Fruit fly (Drosophila melanogaster) whole organism, embryonic: Measurements from ENCODE around the gene RpS14a.

Source experiments
- Bgb ChIP-seq: fragments of 200-800 bp; sonication (Bioruptor generic); IDR thresholded peaks from 2 replicates; pipeline ENCODE4 v1.3.6; 2022; ENCODE audit warnings: missing biosample characterization, missing genetic modification characterization; ENCODE audit not compliant: partially characterized antibody
- BtbVII ChIP-seq: fragments of 200-800 bp; sonication (Bioruptor generic); optimal IDR thresholded peaks from 3 replicates; lab custom pipeline; 2017; ENCODE audit warnings: missing biosample characterization, mild to moderate bottlenecking, missing genetic modification characterization
- CG1024 ChIP-seq: fragments of 200-800 bp; sonication (Bioruptor generic); IDR thresholded peaks from 2 replicates; pipeline ENCODE4 v1.3.6; 2022; ENCODE audit warnings: missing biosample characterization, missing genetic modification characterization
- CG10462 ChIP-seq: fragments of 200-800 bp; sonication (Bioruptor generic); optimal IDR thresholded peaks from 2 replicates; lab custom pipeline; 2016; ENCODE audit warnings: missing biosample characterization, missing genetic modification characterization
- CG11085 ChIP-seq: fragments of 200-800 bp; sonication (Bioruptor generic); IDR thresholded peaks from 2 replicates; pipeline ENCODE4 v1.3.6; 2022; ENCODE audit warnings: missing biosample characterization, missing genetic modification characterization
- CG11093 ChIP-seq: fragments of 200-800 bp; sonication (Bioruptor generic); IDR thresholded peaks from 3 replicates; pipeline ENCODE4 v1.3.6; 2022; ENCODE audit warnings: missing biosample characterization, missing genetic modification characterization
- CG11696 ChIP-seq: fragments of 200-800 bp; sonication (Bioruptor generic); IDR thresholded peaks from 2 replicates; pipeline ENCODE4 v1.3.6; 2022; ENCODE audit warnings: missing biosample characterization, missing genetic modification characterization
- CG11723 ChIP-seq: fragments of 200-800 bp; sonication (Bioruptor generic); optimal IDR thresholded peaks from 2 replicates; lab custom pipeline; 2017; ENCODE audit warnings: missing biosample characterization, mild to moderate bottlenecking, missing genetic modification characterization
- CG12104 ChIP-seq: fragments of 200-800 bp; sonication (Bioruptor generic); optimal IDR thresholded peaks from 3 replicates; lab custom pipeline; 2016; ENCODE audit warnings: missing biosample characterization, missing genetic modification characterization
- CG12219 ChIP-seq: fragments of 200-800 bp; sonication (Bioruptor generic); optimal IDR thresholded peaks from 3 replicates; lab custom pipeline; 2018; ENCODE audit warnings: missing biosample characterization, mild to moderate bottlenecking, missing genetic modification characterization
- CG12391 ChIP-seq: fragments of 200-800 bp; sonication (Bioruptor generic); optimal IDR thresholded peaks from 3 replicates; lab custom pipeline; 2018; ENCODE audit warnings: missing biosample characterization, mild to moderate bottlenecking, missing genetic modification characterization, moderate library complexity
- CG14050 ChIP-seq: fragments of 200-800 bp; sonication (Bioruptor generic); IDR thresholded peaks from 3 replicates; pipeline ENCODE4 v1.3.6; 2022; ENCODE audit warnings: missing biosample characterization, missing genetic modification characterization
- CG14710 ChIP-seq: fragments of 200-800 bp; sonication (Bioruptor generic); optimal IDR thresholded peaks from 3 replicates; lab custom pipeline; 2019; ENCODE audit warnings: missing biosample characterization, mild to moderate bottlenecking, missing genetic modification characterization, moderate library complexity
- CG1529 ChIP-seq: fragments of 200-800 bp; sonication (Bioruptor generic); optimal IDR thresholded peaks from 3 replicates; lab custom pipeline; 2018; ENCODE audit warnings: missing biosample characterization, missing genetic modification characterization
- CG15601 ChIP-seq: fragments of 200-800 bp; sonication (Bioruptor generic); optimal IDR thresholded peaks from 3 replicates; lab custom pipeline; 2019; ENCODE audit warnings: missing biosample characterization, mild to moderate bottlenecking, missing genetic modification characterization, moderate library complexity
- CG1832 ChIP-seq: fragments of 200-800 bp; sonication (Bioruptor generic); optimal IDR thresholded peaks from 2 replicates; lab custom pipeline; 2017; ENCODE audit warnings: missing biosample characterization, mild to moderate bottlenecking, missing genetic modification characterization, inconsistent platforms
- CG2202 ChIP-seq: fragments of 200-800 bp; sonication (Bioruptor generic); optimal IDR thresholded peaks from 2 replicates; lab custom pipeline; 2018; ENCODE audit warnings: missing biosample characterization, mild to moderate bottlenecking, missing genetic modification characterization
- CG2889 ChIP-seq: fragments of 200-800 bp; sonication (Bioruptor generic); IDR thresholded peaks from 3 replicates; pipeline ENCODE4 v1.3.6; 2022; ENCODE audit warnings: missing biosample characterization, missing genetic modification characterization
- CG3847 ChIP-seq: fragments of 200-800 bp; sonication (Bioruptor generic); IDR thresholded peaks from 2 replicates; pipeline ENCODE4 v1.3.6; 2022; ENCODE audit warnings: missing biosample characterization, missing genetic modification characterization
- CG6272 ChIP-seq: fragments of 200-800 bp; sonication (Bioruptor generic); IDR thresholded peaks from 2 replicates; pipeline ENCODE4 v1.3.6; 2022; ENCODE audit warnings: missing biosample characterization, missing genetic modification characterization
- CG7271 ChIP-seq: fragments of 200-800 bp; sonication (Bioruptor generic); optimal IDR thresholded peaks from 2 replicates; lab custom pipeline; 2018; ENCODE audit warnings: missing biosample characterization, mild to moderate bottlenecking, missing genetic modification characterization, moderate library complexity
- CG7786 ChIP-seq: fragments of 200-800 bp; sonication (Bioruptor generic); optimal IDR thresholded peaks from 2 replicates; lab custom pipeline; 2016; ENCODE audit warnings: missing biosample characterization, missing genetic modification characterization
- CG7928 ChIP-seq: fragments of 200-800 bp; sonication (Bioruptor generic); optimal IDR thresholded peaks from 2 replicates; lab custom pipeline; 2017; ENCODE audit warnings: missing biosample characterization, mild to moderate bottlenecking, missing genetic modification characterization
- CG8290 ChIP-seq, 3 experiments: fragments of 200-800 bp; sonication (Bioruptor generic); optimal IDR thresholded peaks; 2 replicates each; lab custom pipeline; 2016 to 2019; ENCODE audit warnings: missing biosample characterization in 3 of 3, missing genetic modification characterization in 3 of 3, mild to moderate bottlenecking in 2 of 3, moderate library complexity in 1 of 3
- CG9727 ChIP-seq: fragments of 200-800 bp; sonication (Bioruptor generic); optimal IDR thresholded peaks from 3 replicates; lab custom pipeline; 2017; ENCODE audit warnings: missing biosample characterization, mild to moderate bottlenecking, missing genetic modification characterization
- D19B ChIP-seq: fragments of 200-800 bp; sonication (Bioruptor generic); optimal IDR thresholded peaks from 2 replicates; lab custom pipeline; 2017; ENCODE audit warnings: missing biosample characterization, mild to moderate bottlenecking, missing genetic modification characterization
- Doc3 ChIP-seq: fragments of 200-800 bp; sonication (Bioruptor generic); IDR thresholded peaks from 3 replicates; pipeline ENCODE4 v1.3.6; 2022; ENCODE audit warnings: missing biosample characterization, missing genetic modification characterization; ENCODE audit not compliant: partially characterized antibody
- Neu2 ChIP-seq: fragments of 200-800 bp; sonication (Bioruptor generic); optimal IDR thresholded peaks from 3 replicates; lab custom pipeline; 2016; ENCODE audit warnings: missing biosample characterization, missing genetic modification characterization, borderline replicate concordance
- Stat92E ChIP-seq, 3 experiments: fragments of >200 bp in 2 of 3; fragments of 200-800 bp in 1 of 3; sonication (Bioruptor generic) in 1 of 3; optimal IDR thresholded peaks; 2 replicates each; lab custom pipeline; 2017 to 2019; ENCODE audit warnings: missing biosample characterization in 3 of 3, missing genetic modification characterization in 3 of 3, mild to moderate bottlenecking in 1 of 3, moderate library complexity in 1 of 3
- Usf ChIP-seq: fragments of 200-800 bp; sonication (Bioruptor generic); optimal IDR thresholded peaks from 2 replicates; lab custom pipeline; 2017; ENCODE audit warnings: missing genotype, missing biosample characterization, missing genetic modification characterization
- btn ChIP-seq: fragments of 200-800 bp; sonication (Bioruptor generic); optimal IDR thresholded peaks from 2 replicates; lab custom pipeline; 2016; ENCODE audit warnings: missing biosample characterization, missing genetic modification characterization
- cas ChIP-seq: fragments of 200-800 bp; sonication (Bioruptor generic); IDR thresholded peaks from 2 replicates; pipeline ENCODE4 v1.3.6; 2022; ENCODE audit warnings: missing biosample characterization, missing genetic modification characterization
- fd96Cb ChIP-seq: fragments of 200-800 bp; sonication (Bioruptor generic); optimal IDR thresholded peaks from 2 replicates; lab custom pipeline; 2018; ENCODE audit warnings: missing biosample characterization, mild to moderate bottlenecking, missing genetic modification characterization, moderate library complexity
- gcm2 ChIP-seq: fragments of 200-800 bp; sonication (Bioruptor generic); optimal IDR thresholded peaks from 2 replicates; lab custom pipeline; 2016; ENCODE audit warnings: missing biosample characterization, missing genetic modification characterization
- grau ChIP-seq: fragments of 200-800 bp; optimal IDR thresholded peaks from 3 replicates; lab custom pipeline; 2019; ENCODE audit warnings: missing biosample characterization, mild to moderate bottlenecking, missing genetic modification characterization, moderate library complexity
- hbn ChIP-seq: fragments of 200-800 bp; sonication (Bioruptor generic); IDR thresholded peaks from 2 replicates; pipeline ENCODE4 v1.3.6; 2022; ENCODE audit warnings: missing biosample characterization, missing genetic modification characterization; ENCODE audit not compliant: partially characterized antibody
- her ChIP-seq: fragments of 200-800 bp; sonication (Bioruptor generic); optimal IDR thresholded peaks from 2 replicates; lab custom pipeline; 2016; ENCODE audit warnings: missing biosample characterization, missing genetic modification characterization
- hth ChIP-seq: fragments of >200 bp; optimal IDR thresholded peaks from 2 replicates; lab custom pipeline; 2017; ENCODE audit warnings: inconsistent platforms
- jumu ChIP-seq: fragments of 200-800 bp; sonication (Bioruptor generic); optimal IDR thresholded peaks from 3 replicates; lab custom pipeline; 2016; ENCODE audit warnings: missing biosample characterization, missing genetic modification characterization
- lab ChIP-seq: fragments of 200-800 bp; sonication (Bioruptor generic); optimal IDR thresholded peaks from 3 replicates; lab custom pipeline; 2017; ENCODE audit warnings: missing biosample characterization, missing genetic modification characterization, mild to moderate bottlenecking, moderate library complexity, missing genetic modification reagents
- maf-S ChIP-seq: fragments of 200-800 bp; sonication (Bioruptor generic); optimal IDR thresholded peaks from 2 replicates; lab custom pipeline; 2016; ENCODE audit warnings: missing biosample characterization, missing genetic modification characterization
- pan ChIP-seq, 4 experiments: fragments of >200 bp in 3 of 4; fragments of 200-800 bp in 1 of 4; sonication (Bioruptor generic) in 1 of 4; optimal IDR thresholded peaks in 3 of 4; IDR thresholded peaks in 1 of 4; 2 replicates each; pipeline versions ENCODE4 v1.3.6 to Lab custom; 2017 to 2022; ENCODE audit warnings: missing biosample characterization in 2 of 4, missing genetic modification characterization in 2 of 4, mixed read lengths in 1 of 4
- pum ChIP-seq: fragments of 200-800 bp; sonication (Bioruptor generic); optimal IDR thresholded peaks from 2 replicates; lab custom pipeline; 2016; ENCODE audit warnings: missing biosample characterization, missing genetic modification characterization
- ro ChIP-seq: fragments of 200-800 bp; sonication (Bioruptor generic); IDR thresholded peaks from 2 replicates; pipeline ENCODE4 v1.3.6; 2022; ENCODE audit warnings: missing biosample characterization, missing genetic modification characterization
- run ChIP-seq: fragments of 200-800 bp; sonication (Bioruptor generic); optimal IDR thresholded peaks from 3 replicates; lab custom pipeline; 2018; ENCODE audit warnings: missing biosample characterization, mild to moderate bottlenecking, missing genetic modification characterization
- tap ChIP-seq: fragments of 200-800 bp; optimal IDR thresholded peaks from 3 replicates; lab custom pipeline; 2019; ENCODE audit warnings: missing biosample characterization, mild to moderate bottlenecking, missing genetic modification characterization, moderate library complexity
- tll ChIP-seq, 2 experiments: fragments of 200-800 bp in 1 of 2; fragments of >200 bp in 1 of 2; sonication (Bioruptor generic) in 1 of 2; optimal IDR thresholded peaks; 2 replicates each; lab custom pipeline; 2017 to 2019; ENCODE audit warnings: missing biosample characterization in 2 of 2, missing genetic modification characterization in 2 of 2, mild to moderate bottlenecking in 1 of 2, moderate library complexity in 1 of 2
- vfl ChIP-seq: fragments of 200-800 bp; sonication (Bioruptor generic); optimal IDR thresholded peaks from 2 replicates; lab custom pipeline; 2016; ENCODE audit warnings: missing biosample characterization, missing genetic modification characterization

Gene RpS14a

DNA sequence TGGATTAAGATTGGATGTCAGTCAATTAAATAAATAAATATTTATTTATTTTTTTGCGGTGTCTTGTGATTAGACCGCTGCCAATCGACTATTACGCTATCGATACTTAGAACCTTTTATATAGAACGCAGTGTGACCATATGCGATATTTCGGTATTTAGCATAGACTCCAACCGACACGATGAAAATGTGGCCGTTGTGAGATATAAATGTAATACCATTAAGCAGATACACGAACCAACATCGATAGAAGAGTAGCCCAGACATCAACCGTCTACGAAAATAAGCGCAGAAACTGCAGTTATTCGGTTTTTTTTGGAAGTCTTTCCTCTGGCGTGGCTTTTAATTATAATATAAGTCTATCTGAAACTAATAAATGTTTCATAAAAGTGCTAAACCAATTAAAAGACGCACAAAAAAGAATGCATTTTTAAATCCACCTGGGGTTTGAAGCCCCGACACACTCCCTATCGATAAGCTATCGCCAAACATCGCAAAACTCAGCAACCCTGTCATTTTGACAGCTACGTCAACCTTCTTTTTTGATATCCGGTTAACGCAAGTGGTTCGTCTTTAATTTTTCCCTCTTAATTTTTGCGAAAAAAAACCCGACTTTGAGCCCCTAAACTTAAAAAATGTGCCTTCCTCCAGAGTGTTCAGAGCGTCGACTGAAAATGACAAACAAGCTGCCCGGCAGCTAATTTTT, at the start of gene RpS14a, which contains the start of gene Dhdds (continued):
- TF ChIP-seq CG2889 (GFP tag; lab: Robert Waterston, UW) (no peak), CG11696 (GFP tag; lab: Robert Waterston, UW) (no peak), CG14710 (tag; lab: Kevin White, UChicago) (peak; percentile 90), CG7271 (peak; percentile 80), hbn (GFP tag; lab: Robert Waterston, UW) (peak; percentile 65; the same call in 1 of the 2 replicates), CG2202 (tag; lab: Kevin White, UChicago) (peak; percentile 26), CG1024 (GFP tag; lab: Robert Waterston, UW) (no peak), CG7928 (GFP tag; lab: Kevin White, UChicago) (peak; percentile 62), CG11723 (GFP tag; lab: Kevin White, UChicago) (peak; percentile 55), D19B (GFP tag; lab: Kevin White, UChicago) (peak; percentile 47), pum (no peak), CG12219 (GFP tag; lab: Kevin White, UChicago) (peak; percentile 28), Stat92E (GFP tag; optimal IDR thresholded peaks at IDR 0.05; lab: Kevin White, UChicago) (peak in 1 of 3 experiments; percentile 44), maf-S (GFP tag; lab: Kevin White, UChicago) (peak; percentile 18), CG9727 (peak; percentile 90), Usf (GFP tag; lab: Kevin White, UChicago) (peak; percentile 44), CG8290 (GFP tag; optimal IDR thresholded peaks at IDR 0.05; lab: Kevin White, UChicago) (peak; percentile 56), CG8290 (tag; optimal IDR thresholded peaks at IDR 0.05; lab: Kevin White, UChicago) (peak; percentile 17 to 35), CG3847 (peak; percentile 47), Doc3 (peak; percentile 69; the same call in 2 of the 3 replicates), hth (lab: Kevin White, UChicago) (no peak), CG1832 (GFP tag; lab: Kevin White, UChicago) (no peak), lab (GFP tag; lab: Kevin White, UChicago) (peak; percentile 80), CG1529 (GFP tag; lab: Kevin White, UChicago) (peak; percentile 19), CG7786 (GFP tag; lab: Kevin White, UChicago) (peak; percentile 25), cas (GFP tag; lab: Robert Waterston, UW) (no peak), tll (GFP tag; optimal IDR thresholded peaks at IDR 0.05; lab: Kevin White, UChicago) (peak; percentile 19 to 85), CG15601 (tag; lab: Kevin White, UChicago) (peak; percentile 74), CG11085 (no peak), CG12104 (GFP tag; lab: Kevin White, UChicago) (peak; percentile 82), CG12391 (tag; lab: Kevin White, UChicago) (peak; percentile 63), CG10462 (GFP tag; lab: Kevin White, UChicago) (no peak), fd96Cb (no peak), grau (peak; percentile 49), jumu (GFP tag; lab: Kevin White, UChicago) (peak; percentile 24), pan (optimal IDR thresholded peaks at IDR 0.05; lab: Kevin White, UChicago) (no peak), pan (GFP tag; optimal IDR thresholded peaks at IDR 0.05 in 1 of 2, IDR thresholded peaks at IDR 0.05 in 1 of 2) (peak in 1 of 2 experiments; percentile 26), BtbVII (GFP tag; lab: Kevin White, UChicago) (peak; percentile 54), btn (no peak), tap (no peak), CG11093 (GFP tag; lab: Robert Waterston, UW) (no peak), ro (GFP tag; lab: Robert Waterston, UW) (no peak), CG6272 (0 out of 2 replicates have a peak, but pooled peaks have one; percentile 13), Bgb (GFP tag; lab: Robert Waterston, UW) (peak; percentile 72), Neu2 (no peak), vfl (GFP tag; lab: Kevin White, UChicago) (peak; percentile 18), run (tag; lab: Kevin White, UChicago) (no peak), CG14050 (GFP tag; lab: Robert Waterston, UW) (no peak), gcm2 (GFP tag; lab: Kevin White, UChicago) (no peak), her (GFP tag; lab: Kevin White, UChicago) (peak; percentile 12)
